Fruit fly (Drosophila melanogaster) whole organism, adult: ENCODE results near the gene ash1.

Experiments
- CG11617 ChIP-seq: fragments of 200-800 bp; sonication (Bioruptor generic); optimal IDR thresholded peaks from 2 replicates; lab custom pipeline; 2017; ENCODE audit warnings: mild to moderate bottlenecking, missing biosample characterization, missing genetic modification reagents, missing genetic modification characterization
- CG12768 ChIP-seq: fragments of 200-800 bp; sonication (Bioruptor generic); optimal IDR thresholded peaks from 2 replicates; lab custom pipeline; 2017; ENCODE audit warnings: missing biosample characterization, missing genetic modification characterization, mild to moderate bottlenecking, moderate library complexity, missing genetic modification reagents
- CG14711 ChIP-seq: fragments of 200-800 bp; sonication (Bioruptor generic); optimal IDR thresholded peaks from 2 replicates; lab custom pipeline; 2018; ENCODE audit warnings: missing biosample characterization, mild to moderate bottlenecking, missing genetic modification characterization, moderate library complexity
- CG1620 ChIP-seq: fragments of 200-800 bp; sonication (Bioruptor generic); optimal IDR thresholded peaks from 2 replicates; lab custom pipeline; 2016; ENCODE audit warnings: missing biosample characterization, missing genetic modification characterization
- CG33017 ChIP-seq: fragments of 200-800 bp; sonication (Bioruptor generic); optimal IDR thresholded peaks from 2 replicates; lab custom pipeline; 2018; ENCODE audit warnings: missing biosample characterization, mild to moderate bottlenecking, missing genetic modification characterization, moderate library complexity
- CG5204 ChIP-seq: fragments of 200-800 bp; sonication (Bioruptor generic); optimal IDR thresholded peaks from 2 replicates; lab custom pipeline; 2016; ENCODE audit warnings: missing biosample characterization, missing genetic modification characterization
- CG7045 ChIP-seq: fragments of 200-800 bp; sonication (Bioruptor generic); optimal IDR thresholded peaks from 2 replicates; lab custom pipeline; 2017; ENCODE audit warnings: missing biosample characterization, mild to moderate bottlenecking, missing genetic modification characterization
- CG7101 ChIP-seq: fragments of 200-800 bp; sonication (Bioruptor generic); optimal IDR thresholded peaks from 2 replicates; lab custom pipeline; 2018; ENCODE audit warnings: missing biosample characterization, mild to moderate bottlenecking, missing genetic modification characterization, moderate library complexity
- Clk ChIP-seq: fragments of 200-800 bp; sonication (Bioruptor generic); optimal IDR thresholded peaks from 2 replicates; lab custom pipeline; 2017; ENCODE audit warnings: missing biosample characterization, missing genetic modification characterization
- Crg-1 ChIP-seq: fragments of 200-800 bp; sonication (Bioruptor generic); optimal IDR thresholded peaks from 2 replicates; lab custom pipeline; 2016; ENCODE audit warnings: missing biosample characterization, missing genetic modification characterization
- Hr96 ChIP-seq: fragments of 200-800 bp; sonication (Bioruptor generic); optimal IDR thresholded peaks from 2 replicates; lab custom pipeline; 2016; ENCODE audit warnings: missing biosample characterization, missing genetic modification characterization
- Mnt ChIP-seq: fragments of 200-800 bp; sonication (Bioruptor generic); optimal IDR thresholded peaks from 2 replicates; lab custom pipeline; 2016; ENCODE audit warnings: missing biosample characterization, mild to moderate bottlenecking, missing genetic modification characterization
- bab1 ChIP-seq: fragments of 200-800 bp; sonication (Bioruptor generic); optimal IDR thresholded peaks from 3 replicates; lab custom pipeline; 2019; ENCODE audit warnings: missing biosample characterization, mild to moderate bottlenecking, missing genetic modification characterization, moderate library complexity
- cic ChIP-seq: fragments of 200-800 bp; sonication (Bioruptor generic); optimal IDR thresholded peaks from 2 replicates; lab custom pipeline; 2017; ENCODE audit warnings: missing biosample characterization, mild to moderate bottlenecking, missing genetic modification characterization, moderate library complexity
- cnc ChIP-seq, 2 experiments: fragments of >200 bp; optimal IDR thresholded peaks; 2 replicates each; lab custom pipeline; 2017
- kay ChIP-seq: fragments of 200-800 bp; sonication (Bioruptor generic); peaks from one replicate; lab custom pipeline; 2016; ENCODE audit warnings: missing biosample characterization, missing genetic modification characterization, borderline replicate concordance
- ovo ChIP-seq: fragments of 200-800 bp; sonication (Bioruptor generic); optimal IDR thresholded peaks from 2 replicates; lab custom pipeline; 2016; ENCODE audit warnings: missing biosample characterization, missing genetic modification characterization
- pad ChIP-seq: fragments of 200-800 bp; sonication (Bioruptor generic); optimal IDR thresholded peaks from 3 replicates; lab custom pipeline; 2017; ENCODE audit warnings: missing biosample characterization, missing genetic modification characterization, mild to moderate bottlenecking, moderate library complexity, missing genetic modification reagents
- tj ChIP-seq: fragments of 200-800 bp; sonication (Bioruptor generic); optimal IDR thresholded peaks from 3 replicates; lab custom pipeline; 2017; ENCODE audit warnings: missing biosample characterization, mild to moderate bottlenecking, missing genetic modification characterization, moderate library complexity
- toe ChIP-seq: fragments of 200-800 bp; sonication (Bioruptor generic); optimal IDR thresholded peaks from 2 replicates; lab custom pipeline; 2016; ENCODE audit warnings: missing biosample characterization, missing genetic modification characterization

ash1 gene

DNA sequence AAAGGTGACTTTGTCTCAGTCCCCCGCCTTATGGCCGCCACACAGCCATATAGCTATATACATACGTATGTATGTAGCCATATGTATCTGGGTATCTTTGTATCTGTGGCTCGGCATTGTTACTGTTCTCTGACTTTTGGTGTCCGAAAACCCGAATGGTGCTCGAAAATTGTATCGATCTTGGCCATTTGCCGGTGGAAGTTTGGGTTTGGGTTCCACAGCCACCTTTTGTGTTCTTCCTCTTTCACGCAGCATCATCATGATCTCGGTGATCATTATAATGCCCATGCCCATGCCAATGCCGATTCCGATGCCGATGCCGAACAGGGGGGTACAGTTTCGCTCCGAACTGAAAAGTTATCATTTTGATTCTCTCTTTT, 40.6 kb downstream of the ash1 start:
- TF ChIP-seq Mnt (GFP tag; lab: Kevin White, UChicago) (no peak), bab1 (GFP tag; lab: Kevin White, UChicago) (no peak), Clk (GFP tag; lab: Kevin White, UChicago) (no peak)

DNA sequence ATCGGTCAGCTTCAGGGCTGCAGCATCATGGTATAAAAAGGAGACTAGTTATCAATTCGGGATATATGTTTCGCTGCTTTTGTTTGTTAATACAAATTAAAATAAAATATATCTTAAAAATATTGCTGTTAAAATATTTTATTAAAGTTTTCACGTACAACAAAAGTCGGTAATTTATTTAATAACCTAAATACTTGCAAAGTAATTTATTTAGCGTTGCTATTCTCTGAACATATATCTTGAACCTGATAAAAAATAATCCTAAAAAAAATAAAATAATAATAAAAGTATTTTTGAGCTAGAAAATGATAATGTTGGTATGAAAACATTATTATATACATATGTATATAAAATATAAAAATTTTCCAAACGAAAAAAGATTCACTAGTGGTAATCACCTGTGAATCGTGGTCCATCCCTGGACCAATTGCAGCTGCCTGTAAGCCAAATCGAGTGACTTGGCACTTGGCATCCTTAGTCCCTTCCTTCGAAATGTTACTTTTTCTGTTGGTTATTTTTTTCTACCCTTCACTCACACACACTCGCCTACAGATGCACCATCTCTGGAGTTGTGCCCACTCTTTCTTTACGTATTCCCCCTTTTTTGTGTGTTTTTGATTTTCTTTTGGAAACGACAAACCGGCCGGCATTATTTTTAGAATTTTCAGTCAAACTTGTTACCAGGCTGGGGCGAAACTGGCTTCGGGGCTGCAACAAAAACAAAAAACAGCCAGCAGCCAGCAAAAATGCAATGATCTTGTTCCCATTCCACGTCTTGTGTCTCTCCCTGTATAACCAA, 41.2 kb downstream of the ash1 start:
- TF ChIP-seq Crg-1 (GFP tag; lab: Kevin White, UChicago) (no peak), Mnt (GFP tag; lab: Kevin White, UChicago) (no peak), CG5204 (no peak), Hr96 (GFP tag; lab: Kevin White, UChicago) (no peak), cnc (optimal IDR thresholded peaks at IDR 0.05; lab: Kevin White, UChicago) (no peak), CG12768 (GFP tag; lab: Kevin White, UChicago) (no peak), CG7045 (GFP tag; lab: Kevin White, UChicago) (no peak), toe (no peak), Clk (GFP tag; lab: Kevin White, UChicago) (no peak), ovo (GFP tag; lab: Kevin White, UChicago) (no peak), CG11617 (GFP tag; lab: Kevin White, UChicago) (no peak), CG33017 (tag; lab: Kevin White, UChicago) (no peak), kay (GFP tag; lab: Kevin White, UChicago) (no peak), pad (GFP tag; lab: Kevin White, UChicago) (no peak), CG1620 (GFP tag; lab: Kevin White, UChicago) (no peak), CG7101 (tag; lab: Kevin White, UChicago) (no peak), tj (GFP tag; lab: Kevin White, UChicago) (no peak), CG14711 (tag; lab: Kevin White, UChicago) (no peak), bab1 (GFP tag; lab: Kevin White, UChicago) (no peak), cic (GFP tag; lab: Kevin White, UChicago) (no peak)

DNA sequence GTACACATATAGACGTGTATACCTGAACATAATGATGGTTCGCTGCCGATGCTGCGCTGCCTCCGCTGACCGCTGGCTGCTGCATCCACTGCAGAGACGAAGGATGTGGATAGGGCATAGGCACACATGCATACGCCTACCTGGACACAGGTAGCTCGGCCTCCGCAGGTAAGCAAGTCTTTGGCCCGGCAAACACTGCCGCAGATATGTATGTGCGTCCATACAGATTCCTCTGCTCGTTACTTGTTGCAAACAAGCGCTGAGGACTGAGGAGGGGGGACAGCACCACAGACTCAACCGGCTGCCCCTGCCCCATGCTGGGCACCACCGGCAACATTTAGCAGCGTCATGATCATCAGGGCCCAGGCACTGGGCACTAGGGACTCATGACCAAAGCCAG, 41.8 kb downstream of the ash1 start:
- no peak for TF ChIP-seq Hr96 (GFP tag; lab: Kevin White, UChicago)
- TF ChIP-seq ovo (GFP tag; lab: Kevin White, UChicago): no peak
- no peak for TF ChIP-seq pad (GFP tag; lab: Kevin White, UChicago)
- TF ChIP-seq CG7101 (tag; lab: Kevin White, UChicago): no peak
- no peak for TF ChIP-seq Clk (GFP tag; lab: Kevin White, UChicago)
- TF ChIP-seq Crg-1 (GFP tag; lab: Kevin White, UChicago): no peak

DNA sequence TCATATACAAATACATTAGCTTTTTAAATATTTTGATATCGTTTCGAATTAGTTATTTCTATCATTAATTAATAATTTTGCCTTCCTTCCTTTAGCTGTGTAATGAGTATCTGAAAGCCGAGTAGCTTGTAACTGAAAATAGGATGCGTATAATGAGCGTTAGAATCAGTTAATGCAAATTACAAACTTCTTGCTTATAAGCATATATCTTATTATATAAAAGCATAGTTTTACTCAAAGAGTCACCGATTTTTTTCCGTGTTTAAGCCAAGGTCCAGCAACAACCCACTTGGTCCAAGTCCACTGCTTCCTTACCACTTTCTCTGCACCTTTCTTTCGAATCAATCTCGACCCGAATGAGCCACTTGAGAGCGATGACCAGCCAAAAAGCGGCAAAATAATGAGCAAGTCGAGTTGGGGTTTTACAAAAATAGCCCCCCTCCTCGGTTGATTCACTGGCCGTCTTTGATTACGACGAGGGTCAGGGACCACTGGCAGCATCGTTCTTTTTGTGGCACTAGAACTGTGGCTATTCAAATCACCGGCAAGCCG, 42.6 kb downstream of the ash1 start:
- no peak for TF ChIP-seq CG5204
- no peak for TF ChIP-seq Clk (GFP tag; lab: Kevin White, UChicago)
- TF ChIP-seq CG11617 (GFP tag; lab: Kevin White, UChicago): no peak
- TF ChIP-seq Mnt (GFP tag; lab: Kevin White, UChicago): no peak
- no peak for TF ChIP-seq CG14711 (tag; lab: Kevin White, UChicago)

DNA sequence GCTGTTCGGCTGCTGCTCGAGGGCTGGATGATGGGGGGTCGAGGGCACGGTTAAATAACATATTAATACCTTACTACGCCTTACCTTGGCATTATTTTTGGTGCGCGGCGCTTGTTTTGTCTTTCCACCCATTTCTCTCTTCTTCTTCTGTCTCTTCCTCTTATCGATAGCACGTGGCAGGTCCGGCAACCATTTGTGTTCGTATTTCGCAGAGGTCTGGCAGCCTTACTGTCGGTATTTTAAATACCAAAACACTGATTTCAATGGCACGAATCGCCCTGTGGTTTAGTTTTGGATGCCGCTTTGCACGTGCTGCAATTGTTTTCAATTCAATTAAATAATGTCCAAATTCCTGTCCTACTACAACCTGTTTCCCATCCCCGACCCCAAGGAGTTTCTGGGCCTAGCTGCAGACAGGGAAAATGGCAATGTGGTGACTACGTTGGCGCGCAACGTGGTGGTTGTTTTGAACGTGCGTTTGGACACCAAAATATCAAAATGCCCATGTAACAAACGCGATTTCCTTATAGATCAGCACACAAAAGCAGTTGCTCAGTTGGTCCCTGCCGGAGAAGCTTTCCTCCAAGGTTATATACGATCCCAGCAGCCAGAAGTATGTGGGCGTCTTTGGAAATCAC, 46.3 kb downstream of the ash1 start, which contains the start of the genes Ltn1 and CG9300:
Ltn1 (minus strand) TSS at position 155 of the 638 bp plus-strand sequence.
CG9300 (plus strand) TSS at position 285 of the 638 bp plus-strand sequence.
- TF ChIP-seq toe: peak; percentile 29
- TF ChIP-seq Mnt (GFP tag; lab: Kevin White, UChicago): peak; percentile 100
- peak; percentile 20 for TF ChIP-seq Crg-1 (GFP tag; lab: Kevin White, UChicago)
- TF ChIP-seq ovo (GFP tag; lab: Kevin White, UChicago): no peak
- no peak for TF ChIP-seq tj (GFP tag; lab: Kevin White, UChicago)
- TF ChIP-seq CG7101 (tag; lab: Kevin White, UChicago): peak; percentile 12
- TF ChIP-seq bab1 (GFP tag; lab: Kevin White, UChicago): peak; percentile 61

DNA sequence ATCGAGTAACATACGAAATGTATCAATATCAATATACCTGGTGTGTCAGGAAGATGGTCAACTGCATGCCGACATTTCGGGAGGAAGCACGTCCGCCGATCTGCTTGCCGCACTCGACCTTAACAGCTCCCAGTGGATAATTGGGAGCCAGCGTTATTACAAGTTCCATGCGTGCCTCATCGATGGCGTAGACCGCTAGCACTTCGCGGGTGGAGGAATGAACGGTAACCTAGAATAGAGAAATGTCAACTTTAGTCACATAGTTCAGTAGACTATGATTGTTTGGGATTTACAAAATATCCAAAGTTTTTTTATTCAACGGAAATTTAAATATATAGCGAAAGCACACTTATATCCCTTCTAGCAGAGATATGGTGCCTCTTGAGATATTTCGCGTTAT, 53.7 kb downstream of the ash1 start, which contains the start of the genes CG46435 and Rcd7:
CG46435 (plus strand) TSS at position 301 of the 400 bp plus-strand sequence.
Rcd7 (plus strand) TSS at position 301 of the 400 bp plus-strand sequence.
- TF ChIP-seq Hr96 (GFP tag; lab: Kevin White, UChicago) (no peak), CG1620 (GFP tag; lab: Kevin White, UChicago) (no peak), cnc (optimal IDR thresholded peaks at IDR 0.05; lab: Kevin White, UChicago) (no peak), CG14711 (tag; lab: Kevin White, UChicago) (no peak), Mnt (GFP tag; lab: Kevin White, UChicago) (no peak), Clk (GFP tag; lab: Kevin White, UChicago) (no peak), CG11617 (GFP tag; lab: Kevin White, UChicago) (no peak), CG33017 (tag; lab: Kevin White, UChicago) (no peak), Crg-1 (GFP tag; lab: Kevin White, UChicago) (no peak), CG7101 (tag; lab: Kevin White, UChicago) (no peak), kay (GFP tag; lab: Kevin White, UChicago) (no peak), tj (GFP tag; lab: Kevin White, UChicago) (no peak), bab1 (GFP tag; lab: Kevin White, UChicago) (no peak), pad (GFP tag; lab: Kevin White, UChicago) (no peak)
